Fruit fly (Drosophila melanogaster): ENCODE results near the gene Delta.

The Delta gene

dm6 chr3R:19312281-19312827, 13.7 kb downstream of the Delta start:
- TF ChIP-seq Crg-1 (GFP tag; optimal IDR thresholded peaks at IDR 0.05) (no peak), Hr96 (GFP tag; optimal IDR thresholded peaks at IDR 0.05) (no peak), cnc (optimal IDR thresholded peaks at IDR 0.05) (no peak), CG5204 (GFP tag; optimal IDR thresholded peaks at IDR 0.05) (no peak), cic (GFP tag; optimal IDR thresholded peaks at IDR 0.05) (no peak), CG1620 (GFP tag; optimal IDR thresholded peaks at IDR 0.05) (no peak), CG33017 (tag; optimal IDR thresholded peaks at IDR 0.05) (no peak), ovo (GFP tag; optimal IDR thresholded peaks at IDR 0.05) (no peak), CG7045 (GFP tag; optimal IDR thresholded peaks at IDR 0.05) (no peak), Mnt (GFP tag; optimal IDR thresholded peaks at IDR 0.05) (no peak), pad (GFP tag; optimal IDR thresholded peaks at IDR 0.05) (no peak), CG11617 (GFP tag; optimal IDR thresholded peaks at IDR 0.05) (no peak), CG12768 (GFP tag; optimal IDR thresholded peaks at IDR 0.05) (no peak), toe (GFP tag; optimal IDR thresholded peaks at IDR 0.05) (no peak), Clk (GFP tag; optimal IDR thresholded peaks at IDR 0.05) (no peak), kay (GFP tag; ENCODE audit: borderline replicate concordance) (no peak), bab1 (GFP tag; optimal IDR thresholded peaks at IDR 0.05) (no peak)

- no peak for TF ChIP-seq cic (GFP tag; optimal IDR thresholded peaks at IDR 0.05)
- TF ChIP-seq Clk (GFP tag; optimal IDR thresholded peaks at IDR 0.05), result no peak
- no peak for TF ChIP-seq CG7045 (GFP tag; optimal IDR thresholded peaks at IDR 0.05)
- TF ChIP-seq kay (GFP tag; ENCODE audit: borderline replicate concordance), result no peak
- TF ChIP-seq cnc (optimal IDR thresholded peaks at IDR 0.05), result no peak
- no peak for TF ChIP-seq CG12768 (GFP tag; optimal IDR thresholded peaks at IDR 0.05)
- no peak for TF ChIP-seq Crg-1 (GFP tag; optimal IDR thresholded peaks at IDR 0.05)
- TF ChIP-seq CG7101 (tag; optimal IDR thresholded peaks at IDR 0.05), result no peak
- TF ChIP-seq Hr96 (GFP tag; optimal IDR thresholded peaks at IDR 0.05), result no peak
- no peak for TF ChIP-seq CG14711 (tag; optimal IDR thresholded peaks at IDR 0.05)
- TF ChIP-seq Mnt (GFP tag; optimal IDR thresholded peaks at IDR 0.05), result no peak
- TF ChIP-seq CG33017 (tag; optimal IDR thresholded peaks at IDR 0.05), result no peak
- no peak for TF ChIP-seq CG1620 (GFP tag; optimal IDR thresholded peaks at IDR 0.05)
- TF ChIP-seq toe (GFP tag; optimal IDR thresholded peaks at IDR 0.05), result no peak
- no peak for TF ChIP-seq bab1 (GFP tag; optimal IDR thresholded peaks at IDR 0.05)
- TF ChIP-seq ovo (GFP tag; optimal IDR thresholded peaks at IDR 0.05), result no peak
- TF ChIP-seq CG5204 (GFP tag; optimal IDR thresholded peaks at IDR 0.05), result no peak
Observed at dm6 chr3R:19310352-19311055, 15.5 kb downstream of the Delta start.

DNA sequence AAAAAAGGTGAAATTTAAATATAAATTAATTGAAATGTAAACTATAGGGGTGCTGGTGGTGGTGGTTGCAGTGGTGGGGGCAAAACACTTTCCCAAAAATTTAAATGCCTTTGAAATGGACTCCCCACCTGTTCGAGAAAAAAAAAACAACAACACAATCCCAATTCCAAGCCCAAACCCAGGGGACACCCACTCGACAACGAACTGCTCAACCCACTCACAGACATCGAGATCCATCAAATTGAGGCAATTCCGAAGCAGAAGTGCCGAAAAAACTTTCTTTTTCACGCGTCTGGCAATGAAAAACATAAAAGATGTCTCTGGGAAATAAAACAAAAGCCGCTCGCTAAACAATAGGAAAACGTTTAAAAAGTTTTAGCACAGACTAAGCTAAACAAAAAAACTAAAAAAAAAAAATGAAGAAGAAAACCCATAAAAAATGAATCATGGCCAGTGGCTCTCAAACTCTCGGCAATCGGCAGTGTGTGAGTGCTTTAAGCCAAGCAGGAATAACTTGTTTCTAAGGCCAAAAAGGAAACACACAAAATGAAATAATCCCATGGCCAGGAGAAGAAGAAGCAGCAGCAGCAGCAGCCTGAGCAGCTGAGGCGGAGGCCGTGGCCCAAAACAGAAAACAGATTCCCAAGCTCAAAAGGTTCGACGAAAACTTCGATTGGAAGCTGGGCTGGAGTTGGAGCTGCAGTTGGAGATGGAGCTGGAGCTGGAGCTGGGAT, 17.1 kb downstream of the Delta start:
- TF ChIP-seq cnc (optimal IDR thresholded peaks at IDR 0.05) (no peak), pad (GFP tag; optimal IDR thresholded peaks at IDR 0.05) (no peak), CG12768 (GFP tag; optimal IDR thresholded peaks at IDR 0.05) (no peak), toe (GFP tag; optimal IDR thresholded peaks at IDR 0.05) (no peak), Hr96 (GFP tag; optimal IDR thresholded peaks at IDR 0.05) (no peak), CG7101 (tag; optimal IDR thresholded peaks at IDR 0.05) (no peak), cic (GFP tag; optimal IDR thresholded peaks at IDR 0.05) (no peak), tj (GFP tag; optimal IDR thresholded peaks at IDR 0.05) (no peak), Clk (GFP tag; optimal IDR thresholded peaks at IDR 0.05) (no peak), bab1 (GFP tag; optimal IDR thresholded peaks at IDR 0.05) (no peak), ovo (GFP tag; optimal IDR thresholded peaks at IDR 0.05) (no peak), CG11617 (GFP tag; optimal IDR thresholded peaks at IDR 0.05) (no peak), CG14711 (tag; optimal IDR thresholded peaks at IDR 0.05) (no peak), CG7045 (GFP tag; optimal IDR thresholded peaks at IDR 0.05) (no peak), CG5204 (GFP tag; optimal IDR thresholded peaks at IDR 0.05) (no peak), Mnt (GFP tag; optimal IDR thresholded peaks at IDR 0.05) (no peak), Crg-1 (GFP tag; optimal IDR thresholded peaks at IDR 0.05) (no peak)

DNA sequence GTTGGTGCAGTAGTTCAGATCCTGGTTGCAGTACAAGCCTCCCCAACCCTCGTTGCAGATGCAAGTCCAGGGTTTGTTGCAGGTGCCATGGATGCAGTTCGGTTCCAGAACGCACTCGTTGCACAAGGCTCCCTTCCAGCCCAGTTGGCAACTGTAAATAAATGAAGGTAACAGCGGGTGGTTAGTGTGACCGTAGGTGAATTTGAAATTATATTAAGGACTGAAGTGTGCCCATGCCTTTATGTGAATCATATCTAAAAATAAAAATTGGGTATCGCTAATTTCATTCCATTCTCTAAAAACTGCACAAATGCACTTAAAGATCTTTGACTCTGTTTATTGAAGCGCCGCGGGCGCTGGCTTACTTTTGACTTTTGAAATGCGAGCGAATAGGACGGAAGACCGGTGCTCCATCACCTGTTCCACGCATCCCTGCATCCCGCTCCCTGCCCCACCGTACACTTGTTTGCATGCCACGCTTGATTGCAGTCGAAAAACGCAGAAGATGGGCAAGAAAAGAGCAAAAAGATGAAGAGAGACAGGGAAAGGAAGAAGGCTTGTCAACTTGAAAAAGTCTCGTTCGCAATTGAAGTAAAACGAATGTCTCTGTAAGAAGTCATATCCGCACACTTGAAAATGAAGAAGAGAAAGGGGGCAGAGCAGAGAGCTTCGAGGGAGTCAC, 19.4 kb downstream of the Delta start:
- TF ChIP-seq ovo (GFP tag; optimal IDR thresholded peaks at IDR 0.05) (no peak), Mnt (GFP tag; optimal IDR thresholded peaks at IDR 0.05) (no peak), CG7045 (GFP tag; optimal IDR thresholded peaks at IDR 0.05) (no peak), cnc (optimal IDR thresholded peaks at IDR 0.05) (no peak), cic (GFP tag; optimal IDR thresholded peaks at IDR 0.05) (no peak), toe (GFP tag; optimal IDR thresholded peaks at IDR 0.05) (no peak), bab1 (GFP tag; optimal IDR thresholded peaks at IDR 0.05) (no peak), CG7101 (tag; optimal IDR thresholded peaks at IDR 0.05) (no peak), pad (GFP tag; optimal IDR thresholded peaks at IDR 0.05) (no peak), CG14711 (tag; optimal IDR thresholded peaks at IDR 0.05) (no peak), CG12768 (GFP tag; optimal IDR thresholded peaks at IDR 0.05) (no peak), CG33017 (tag; optimal IDR thresholded peaks at IDR 0.05) (no peak), kay (GFP tag; ENCODE audit: borderline replicate concordance) (no peak), CG1620 (GFP tag; optimal IDR thresholded peaks at IDR 0.05) (no peak), tj (GFP tag; optimal IDR thresholded peaks at IDR 0.05) (no peak), CG11617 (GFP tag; optimal IDR thresholded peaks at IDR 0.05) (no peak), CG5204 (GFP tag; optimal IDR thresholded peaks at IDR 0.05) (no peak), Clk (GFP tag; optimal IDR thresholded peaks at IDR 0.05) (no peak), Hr96 (GFP tag; optimal IDR thresholded peaks at IDR 0.05) (no peak)

All from whole organism, adult.